Worm (Caenorhabditis elegans) whole organism, L3 larva: ENCODE results near the gene clc-2.

Experiments
- R02D3.7 ChIP-seq: fragments of 150-350 bp; optimal IDR thresholded peaks from 2 replicates; lab custom pipeline; 2014; ENCODE audit warnings: missing biosample characterization, missing genetic modification characterization
- ZK546.5 ChIP-seq: sonication (generic microtip); optimal IDR thresholded peaks from 2 replicates; lab custom pipeline; 2017; ENCODE audit warnings: missing biosample characterization, missing genetic modification characterization
- ama-1 ChIP-seq: fragments of 150-350 bp; optimal IDR thresholded peaks from 2 replicates; lab custom pipeline; 2018
- ceh-82 ChIP-seq: fragments of 150-350 bp; optimal IDR thresholded peaks from 2 replicates; lab custom pipeline; 2014; ENCODE audit warnings: missing biosample characterization, missing genetic modification characterization
- nhr-25 ChIP-seq: sonication (generic microtip); optimal IDR thresholded peaks from 2 replicates; lab custom pipeline; 2017; ENCODE audit warnings: missing biosample characterization, missing genetic modification characterization
- nhr-77 ChIP-seq: fragments of 150-350 bp; optimal IDR thresholded peaks from 2 replicates; lab custom pipeline; 2014; ENCODE audit warnings: missing biosample characterization, missing genetic modification characterization
- sea-2 ChIP-seq: fragments of 150-350 bp; sonication (generic microtip); optimal IDR thresholded peaks from 4 replicates; lab custom pipeline; 2014; ENCODE audit warnings: missing biosample characterization, missing genetic modification reagents, missing genetic modification characterization
- snpc-4 ChIP-seq: fragments of 150-350 bp; optimal IDR thresholded peaks from 2 replicates; lab custom pipeline; 2014; ENCODE audit warnings: missing biosample characterization, missing genetic modification characterization

ce11 chrX:7445734-7446133, 14.5 kb downstream of the clc-2 start:
- TF ChIP-seq snpc-4 (tag; lab: Kevin White, UChicago) (no peak), ZK546.5 (tag; lab: Kevin White, UChicago) (no peak), R02D3.7 (tag; lab: Kevin White, UChicago) (no peak), ceh-82 (tag; lab: Kevin White, UChicago) (no peak), nhr-77 (no peak), ama-1 (lab: Kevin White, UChicago) (no peak), nhr-25 (tag; lab: Kevin White, UChicago) (no peak), sea-2 (GFP tag; lab: Kevin White, UChicago) (no peak)
